Worm (Caenorhabditis elegans) whole organism, mixed stage, embryonic: Measurements from ENCODE around the gene C23H3.2.

Source experiments
- M03D4.4 ChIP-seq: sonication (generic microtip); optimal IDR thresholded peaks from 2 replicates; lab custom pipeline; 2017; ENCODE audit warnings: mild to moderate bottlenecking, missing genetic modification characterization, missing compliant biosample characterization
- blmp-1 ChIP-seq: fragments of 150-350 bp; optimal IDR thresholded peaks from 2 replicates; lab custom pipeline; 2014; ENCODE audit warnings: missing biosample characterization, missing genetic modification characterization
- ceh-39 ChIP-seq: fragments of 150-350 bp; optimal IDR thresholded peaks from 2 replicates; lab custom pipeline; 2014; ENCODE audit warnings: missing biosample characterization, missing genetic modification characterization
- ceh-83 ChIP-seq: fragments of 200-800 bp; sonication (Bioruptor generic); optimal IDR thresholded peaks from 2 replicates; lab custom pipeline; 2018; ENCODE audit warnings: mild to moderate bottlenecking, missing genetic modification characterization, missing compliant biosample characterization
- cnd-1 ChIP-seq: fragments of 200-800 bp; sonication (Bioruptor generic); optimal IDR thresholded peaks from 2 replicates; lab custom pipeline; 2018; ENCODE audit warnings: mild to moderate bottlenecking, missing genetic modification characterization, missing compliant biosample characterization
- drap-1 ChIP-seq: fragments of 200-800 bp; sonication (Bioruptor generic); optimal IDR thresholded peaks from 3 replicates; lab custom pipeline; 2018; ENCODE audit warnings: mild to moderate bottlenecking, missing genetic modification characterization, missing compliant biosample characterization
- elt-1 ChIP-seq: sonication (generic microtip); optimal IDR thresholded peaks from 2 replicates; lab custom pipeline; 2017; ENCODE audit warnings: missing genetic modification characterization, mild to moderate bottlenecking, missing compliant biosample characterization, antibody characterized with exemption, moderate library complexity, borderline replicate concordance; ENCODE audit not compliant: insufficient read depth
- elt-3 ChIP-seq: fragments of 150-350 bp; optimal IDR thresholded peaks from 2 replicates; lab custom pipeline; 2014; ENCODE audit warnings: missing biosample characterization, missing genetic modification characterization
- flh-1 ChIP-seq: fragments of 200-800 bp; sonication (Bioruptor generic); optimal IDR thresholded peaks from 2 replicates; lab custom pipeline; 2018; ENCODE audit warnings: mild to moderate bottlenecking, missing genetic modification characterization, moderate library complexity, missing compliant biosample characterization
- ham-2 ChIP-seq: fragments of 200-800 bp; sonication (Bioruptor generic); optimal IDR thresholded peaks from 2 replicates; lab custom pipeline; 2018; ENCODE audit warnings: mild to moderate bottlenecking, missing genetic modification characterization, missing compliant biosample characterization
- hlh-1 ChIP-seq: fragments of 150-350 bp; optimal IDR thresholded peaks from 2 replicates; lab custom pipeline; 2014; ENCODE audit warnings: missing biosample characterization, missing genetic modification reagents, missing genetic modification characterization
- lin-32 ChIP-seq: fragments of 200-800 bp; sonication (Bioruptor generic); optimal IDR thresholded peaks from 2 replicates; lab custom pipeline; 2018; ENCODE audit warnings: mild to moderate bottlenecking, missing genetic modification characterization, missing compliant biosample characterization
- lsy-2 ChIP-seq: fragments of 150-350 bp; optimal IDR thresholded peaks from 2 replicates; lab custom pipeline; 2014; ENCODE audit warnings: missing biosample characterization, missing genetic modification characterization
- mab-5 ChIP-seq: fragments of 150-350 bp; optimal IDR thresholded peaks from 2 replicates; lab custom pipeline; 2014; ENCODE audit warnings: missing biosample characterization, missing genetic modification characterization
- mep-1 ChIP-seq: fragments of 150-350 bp; optimal IDR thresholded peaks from 2 replicates; lab custom pipeline; 2017; ENCODE audit warnings: missing biosample characterization, missing genetic modification reagents, missing genetic modification characterization, inconsistent platforms
- mls-2 ChIP-seq: sonication (generic microtip); optimal IDR thresholded peaks from 2 replicates; lab custom pipeline; 2016; ENCODE audit warnings: mild to moderate bottlenecking, missing genetic modification characterization, moderate library complexity, missing compliant biosample characterization
- nhr-12 ChIP-seq: fragments of 150-350 bp; optimal IDR thresholded peaks from 2 replicates; lab custom pipeline; 2014; ENCODE audit warnings: missing biosample characterization, missing genetic modification characterization
- nhr-237 ChIP-seq: fragments of 150-350 bp; optimal IDR thresholded peaks from 2 replicates; lab custom pipeline; 2014; ENCODE audit warnings: missing biosample characterization, missing genetic modification characterization
- pha-4 ChIP-seq: fragments of 150-350 bp; optimal IDR thresholded peaks from 2 replicates; lab custom pipeline; 2018; ENCODE audit warnings: missing biosample characterization, missing genetic modification reagents, missing genetic modification characterization
- snpc-4 ChIP-seq: fragments of 150-350 bp; optimal IDR thresholded peaks from 2 replicates; lab custom pipeline; 2014; ENCODE audit warnings: missing biosample characterization, missing genetic modification characterization
- sptf-1 ChIP-seq: sonication (generic microtip); optimal IDR thresholded peaks from 2 replicates; lab custom pipeline; 2017; ENCODE audit warnings: mild to moderate bottlenecking, missing genetic modification characterization, moderate library complexity, missing compliant biosample characterization
- tbx-8 ChIP-seq: fragments of 200-800 bp; sonication (Bioruptor generic); optimal IDR thresholded peaks from 2 replicates; lab custom pipeline; 2018; ENCODE audit warnings: mild to moderate bottlenecking, missing genetic modification characterization, moderate library complexity, missing compliant biosample characterization
- unc-120 ChIP-seq: sonication (generic microtip); optimal IDR thresholded peaks from 2 replicates; lab custom pipeline; 2017; ENCODE audit warnings: missing genetic modification characterization, missing compliant biosample characterization; ENCODE audit not compliant: poor library complexity, severe bottlenecking
- unc-39 ChIP-seq: fragments of 150-350 bp; optimal IDR thresholded peaks from 2 replicates; lab custom pipeline; 2014; ENCODE audit warnings: missing biosample characterization, missing genetic modification characterization
- unc-62 ChIP-seq: fragments of 150-350 bp; optimal IDR thresholded peaks from 2 replicates; lab custom pipeline; 2014; ENCODE audit warnings: missing biosample characterization, missing genetic modification reagents, missing genetic modification characterization
- zip-8 ChIP-seq: fragments of 150-350 bp; optimal IDR thresholded peaks from 2 replicates; lab custom pipeline; 2014; ENCODE audit warnings: missing biosample characterization, missing genetic modification characterization
- ztf-11 ChIP-seq: fragments of 150-350 bp; optimal IDR thresholded peaks from 2 replicates; lab custom pipeline; 2014; ENCODE audit warnings: missing biosample characterization, missing genetic modification characterization

C23H3.2 gene

DNA sequence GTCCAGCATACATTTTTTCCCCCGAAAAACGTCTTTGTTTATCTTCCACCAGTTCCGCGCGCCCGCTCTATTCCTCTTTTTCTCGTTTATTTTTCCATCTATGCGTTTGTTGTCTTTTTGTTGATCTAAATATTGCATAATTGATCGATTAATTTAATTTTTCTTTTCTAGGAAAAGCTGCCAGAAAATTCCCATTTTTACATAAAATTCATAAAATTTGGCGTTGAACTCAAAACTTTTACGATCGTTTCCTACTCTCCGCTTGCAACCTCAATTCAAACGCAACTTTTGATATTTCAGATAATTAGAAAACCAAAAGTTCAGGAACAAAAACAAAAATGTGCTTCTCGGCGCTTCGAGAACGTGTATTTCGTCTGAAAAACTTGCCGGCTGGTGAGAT lies 47.8 kb downstream of the C23H3.2 start, which contains the start of gene C50D2.2:
TSS of gene C50D2.2 (plus strand) at position 301 of the 400 bp plus-strand sequence.
- TF ChIP-seq ceh-39 (tag; lab: Kevin White, UChicago) (no peak), elt-1 (tag; lab: Kevin White, UChicago) (no peak), snpc-4 (no peak), mls-2 (tag; lab: Kevin White, UChicago) (no peak), drap-1 (no peak), elt-3 (tag; lab: Kevin White, UChicago) (no peak), sptf-1 (tag; lab: Kevin White, UChicago) (no peak), unc-39 (tag; lab: Kevin White, UChicago) (no peak), ztf-11 (tag; lab: Kevin White, UChicago) (no peak), lsy-2 (tag; lab: Kevin White, UChicago) (no peak), cnd-1 (tag; lab: Kevin White, UChicago) (no peak), ceh-83 (no peak), tbx-8 (GFP tag; lab: Kevin White, UChicago) (no peak), M03D4.4 (no peak), nhr-12 (tag; lab: Kevin White, UChicago) (no peak)

ce11 chrII:111267-111666 lies 50.2 kb downstream of the C23H3.2 start, which contains the start of gene C50D2.1:
Gene C50D2.1, plus strand, starts transcription at chrII:111567.
- no peak for TF ChIP-seq M03D4.4
- no peak for TF ChIP-seq elt-1 (tag; lab: Kevin White, UChicago)
- TF ChIP-seq ham-2 (GFP tag; lab: Kevin White, UChicago): no peak
- TF ChIP-seq zip-8 (tag; lab: Kevin White, UChicago): no peak
- TF ChIP-seq blmp-1: no peak
- TF ChIP-seq mep-1 (tag; lab: Kevin White, UChicago): no peak
- no peak for TF ChIP-seq unc-120 (tag; lab: Kevin White, UChicago)
- no peak for TF ChIP-seq unc-62
- TF ChIP-seq pha-4 (tag; lab: Kevin White, UChicago): no peak
- no peak for TF ChIP-seq ztf-11 (tag; lab: Kevin White, UChicago)
- TF ChIP-seq nhr-12 (tag; lab: Kevin White, UChicago): no peak
- TF ChIP-seq sptf-1 (tag; lab: Kevin White, UChicago): no peak
- TF ChIP-seq hlh-1 (tag; lab: Kevin White, UChicago): no peak
- no peak for TF ChIP-seq tbx-8 (GFP tag; lab: Kevin White, UChicago)
- no peak for TF ChIP-seq mls-2 (tag; lab: Kevin White, UChicago)
- no peak for TF ChIP-seq nhr-237 (tag; lab: Kevin White, UChicago)
- no peak for TF ChIP-seq elt-3 (tag; lab: Kevin White, UChicago)
- TF ChIP-seq lin-32 (GFP tag; lab: Kevin White, UChicago): no peak
- no peak for TF ChIP-seq drap-1
- TF ChIP-seq mab-5 (tag; lab: Kevin White, UChicago): no peak
- TF ChIP-seq, all 35 proteins: peak for 0

ce11 chrII:112231-112630 lies 51.1 kb downstream of the C23H3.2 start:
- TF ChIP-seq unc-62 (no peak), flh-1 (GFP tag; lab: Kevin White, UChicago) (no peak), pha-4 (tag; lab: Kevin White, UChicago) (no peak)
